Worm (Caenorhabditis elegans) whole organism, L2 larva: ENCODE results near the gene btf-1.

Source experiments
- C34F6.9 ChIP-seq: fragments of 150-350 bp; optimal IDR thresholded peaks from 2 replicates; lab custom pipeline; 2014; ENCODE audit warnings: missing biosample characterization, missing genetic modification characterization
- F13H6.1 ChIP-seq: sonication (generic microtip); optimal IDR thresholded peaks from 2 replicates; lab custom pipeline; 2016; ENCODE audit warnings: missing genetic modification characterization, missing compliant biosample characterization
- R02D3.7 ChIP-seq: fragments of 150-350 bp; optimal IDR thresholded peaks from 2 replicates; lab custom pipeline; 2014; ENCODE audit warnings: missing biosample characterization, missing genetic modification characterization
- Y55F3AM.14 ChIP-seq: fragments of 200-800 bp; sonication (Bioruptor generic); optimal IDR thresholded peaks from 2 replicates; lab custom pipeline; 2018; ENCODE audit warnings: mild to moderate bottlenecking, missing genetic modification characterization, missing compliant biosample characterization
- alr-1 ChIP-seq: fragments of 150-350 bp; optimal IDR thresholded peaks from 2 replicates; lab custom pipeline; 2014; ENCODE audit warnings: missing biosample characterization, missing genetic modification characterization
- ceh-16 ChIP-seq: fragments of 150-350 bp; optimal IDR thresholded peaks from 2 replicates; lab custom pipeline; 2014; ENCODE audit warnings: missing biosample characterization, missing genetic modification characterization
- crh-2 ChIP-seq: sonication (generic microtip); optimal IDR thresholded peaks from 2 replicates; lab custom pipeline; 2017; ENCODE audit warnings: missing biosample characterization, missing genetic modification characterization
- dmd-4 ChIP-seq: sonication (generic microtip); optimal IDR thresholded peaks from 2 replicates; lab custom pipeline; 2017; ENCODE audit warnings: missing biosample characterization, missing genetic modification characterization
- egl-27 ChIP-seq: sonication (generic microtip); optimal IDR thresholded peaks from 3 replicates; lab custom pipeline; 2017; ENCODE audit warnings: missing biosample characterization, missing genetic modification reagents, missing genetic modification characterization
- elt-1 ChIP-seq: fragments of 150-350 bp; optimal IDR thresholded peaks from 2 replicates; lab custom pipeline; 2014; ENCODE audit warnings: missing biosample characterization, missing genetic modification characterization
- elt-3 ChIP-seq: sonication (generic microtip); optimal IDR thresholded peaks from 2 replicates; lab custom pipeline; 2017; ENCODE audit warnings: missing biosample characterization, missing genetic modification characterization
- fos-1 ChIP-seq: fragments of 150-350 bp; optimal IDR thresholded peaks from 2 replicates; lab custom pipeline; 2014; ENCODE audit warnings: missing biosample characterization, missing genetic modification characterization
- lin-11 ChIP-seq: fragments of 150-350 bp; sonication (generic microtip); optimal IDR thresholded peaks from 2 replicates; lab custom pipeline; 2014; ENCODE audit warnings: missing biosample characterization, missing genetic modification characterization, inconsistent platforms, mixed read lengths
- lin-13 ChIP-seq: fragments of 150-350 bp; optimal IDR thresholded peaks from 2 replicates; lab custom pipeline; 2014; ENCODE audit warnings: missing biosample characterization, missing genetic modification reagents, missing genetic modification characterization
- lin-39 ChIP-seq: fragments of 150-350 bp; optimal IDR thresholded peaks from 2 replicates; lab custom pipeline; 2014; ENCODE audit warnings: missing biosample characterization, missing genetic modification reagents, missing genetic modification characterization
- mab-5 ChIP-seq: fragments of 150-350 bp; optimal IDR thresholded peaks from 2 replicates; lab custom pipeline; 2014; ENCODE audit warnings: missing biosample characterization, missing genetic modification characterization
- mbf-1 ChIP-seq: sonication (generic microtip); optimal IDR thresholded peaks from 2 replicates; lab custom pipeline; 2017; ENCODE audit warnings: missing biosample characterization, missing genetic modification characterization
- nhr-129 ChIP-seq: fragments of 150-350 bp; optimal IDR thresholded peaks from 2 replicates; lab custom pipeline; 2014; ENCODE audit warnings: missing biosample characterization, missing genetic modification characterization
- nhr-21 ChIP-seq: fragments of 150-350 bp; optimal IDR thresholded peaks from 2 replicates; lab custom pipeline; 2014; ENCODE audit warnings: missing biosample characterization, missing genetic modification characterization
- nhr-237 ChIP-seq: fragments of 150-350 bp; optimal IDR thresholded peaks from 2 replicates; lab custom pipeline; 2014; ENCODE audit warnings: missing biosample characterization, missing genetic modification characterization
- nhr-25 ChIP-seq: fragments of 150-350 bp; sonication (generic microtip); optimal IDR thresholded peaks from 3 replicates; lab custom pipeline; 2014; ENCODE audit warnings: missing biosample characterization, missing genetic modification characterization
- nhr-6 ChIP-seq: fragments of 150-350 bp; optimal IDR thresholded peaks from 2 replicates; lab custom pipeline; 2014; ENCODE audit warnings: missing biosample characterization, missing genetic modification characterization
- nhr-77 ChIP-seq: fragments of 150-350 bp; optimal IDR thresholded peaks from 2 replicates; lab custom pipeline; 2014; ENCODE audit warnings: missing biosample characterization, missing genetic modification characterization
- peb-1 ChIP-seq: fragments of 150-350 bp; optimal IDR thresholded peaks from 2 replicates; lab custom pipeline; 2014; ENCODE audit warnings: missing biosample characterization, missing genetic modification characterization
- sem-4 ChIP-seq: fragments of 150-350 bp; optimal IDR thresholded peaks from 2 replicates; lab custom pipeline; 2014; ENCODE audit warnings: missing biosample characterization, missing genetic modification reagents, missing genetic modification characterization
- skn-1 ChIP-seq: sonication (generic microtip); optimal IDR thresholded peaks from 2 replicates; lab custom pipeline; 2017; ENCODE audit warnings: missing biosample characterization, missing genetic modification characterization
- sma-3 ChIP-seq: sonication (generic microtip); optimal IDR thresholded peaks from 2 replicates; lab custom pipeline; 2016; ENCODE audit warnings: missing genetic modification reagents, missing genetic modification characterization, missing compliant biosample characterization
- sma-9 ChIP-seq, 2 experiments: fragments of 150-350 bp in 1 of 2; sonication (generic microtip) in 1 of 2; optimal IDR thresholded peaks; 2 replicates each; lab custom pipeline; 2014 to 2016; ENCODE audit warnings: missing genetic modification characterization in 2 of 2, mild to moderate bottlenecking in 1 of 2, missing biosample characterization in 1 of 2, missing compliant biosample characterization in 1 of 2, missing genetic modification reagents in 1 of 2, moderate library complexity in 1 of 2
- snpc-4 ChIP-seq: fragments of 150-350 bp; optimal IDR thresholded peaks from 2 replicates; lab custom pipeline; 2014; ENCODE audit warnings: missing biosample characterization, missing genetic modification characterization
- unc-62 ChIP-seq: fragments of 150-350 bp; optimal IDR thresholded peaks from 2 replicates; lab custom pipeline; 2014; ENCODE audit warnings: missing biosample characterization, missing genetic modification reagents, missing genetic modification characterization
- zag-1 ChIP-seq: fragments of 150-350 bp; optimal IDR thresholded peaks from 2 replicates; lab custom pipeline; 2014; ENCODE audit warnings: missing biosample characterization, missing genetic modification characterization
- ztf-1 ChIP-seq: fragments of 200-800 bp; sonication (Bioruptor generic); conservative IDR thresholded peaks from 2 replicates; pipeline ENCODE4 v1.3.6; 2022; ENCODE audit warnings: missing genetic modification characterization, missing compliant biosample characterization
- ztf-11 ChIP-seq: sonication (generic microtip); optimal IDR thresholded peaks from 2 replicates; lab custom pipeline; 2017; ENCODE audit warnings: missing biosample characterization, missing genetic modification characterization
- ztf-4 ChIP-seq: fragments of 150-350 bp; optimal IDR thresholded peaks from 2 replicates; lab custom pipeline; 2014; ENCODE audit warnings: missing biosample characterization, missing genetic modification characterization

The btf-1 gene

DNA sequence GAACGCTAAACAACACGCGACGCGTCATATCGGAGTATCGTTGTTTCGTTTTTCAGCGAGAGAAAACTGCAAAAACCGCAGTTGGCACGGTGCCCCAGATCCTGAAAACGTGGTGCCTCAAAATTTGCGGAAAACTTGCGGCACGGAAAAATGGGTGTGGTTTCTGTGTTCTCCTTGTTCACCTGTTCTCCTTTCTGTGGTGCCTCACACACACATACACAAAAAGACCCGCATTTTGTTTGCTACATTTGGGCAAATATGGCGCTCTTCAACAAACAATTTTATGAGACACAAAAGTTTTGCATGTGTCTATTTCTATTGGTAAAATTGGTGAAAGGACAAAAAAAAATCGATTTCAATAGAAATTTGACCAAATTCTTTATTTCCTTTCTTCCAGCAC, 1.1 kb upstream of the btf-1 start:
- TF ChIP-seq egl-27 (no peak), skn-1 (tag; lab: Kevin White, UChicago) (no peak), mab-5 (tag; lab: Kevin White, UChicago) (no peak), elt-3 (tag; lab: Kevin White, UChicago) (no peak), C34F6.9 (tag; lab: Kevin White, UChicago) (no peak), snpc-4 (tag; lab: Kevin White, UChicago) (no peak), F13H6.1 (no peak), Y55F3AM.14 (GFP tag; lab: Kevin White, UChicago) (no peak), ztf-1 (GFP tag; lab: Robert Waterston, UW) (no peak), crh-2 (tag; lab: Kevin White, UChicago) (no peak), sma-3 (no peak), lin-11 (no peak), elt-1 (tag; lab: Kevin White, UChicago) (no peak), alr-1 (tag; lab: Kevin White, UChicago) (no peak)

DNA sequence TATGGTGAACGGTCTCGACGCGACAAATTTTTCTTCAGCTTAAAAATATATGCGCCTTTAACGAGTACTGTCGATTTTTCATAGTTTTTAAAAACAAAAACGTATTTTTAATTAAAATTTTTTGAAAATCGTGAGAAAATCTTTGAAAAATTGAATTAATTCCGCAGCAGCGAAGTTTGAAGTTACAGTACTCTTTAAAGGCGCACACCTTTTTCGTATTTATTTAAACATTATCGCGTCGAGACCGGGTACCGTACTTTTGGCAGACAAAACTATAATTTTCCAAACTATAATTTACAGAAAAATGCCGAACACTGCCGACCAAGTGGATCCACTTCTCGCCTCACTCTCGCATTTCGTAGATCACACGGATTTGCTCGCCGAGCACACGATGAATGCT, 15.8 kb downstream of the btf-1 start, which contains the start of gene F15D4.2:
Gene F15D4.2 (plus strand): TSS at position 301 of the 400 bp plus-strand sequence.
- no peak for TF ChIP-seq lin-13 (GFP tag; lab: Kevin White, UChicago)
- no peak for TF ChIP-seq nhr-237 (tag; lab: Kevin White, UChicago)
- no peak for TF ChIP-seq ztf-1 (GFP tag; lab: Robert Waterston, UW)
- TF ChIP-seq snpc-4 (tag; lab: Kevin White, UChicago), result no peak
- TF ChIP-seq sma-9 (GFP tag; optimal IDR thresholded peaks at IDR 0.05; lab: Kevin White, UChicago), result no peak
- TF ChIP-seq sma-9 (tag; optimal IDR thresholded peaks at IDR 0.05; lab: Kevin White, UChicago), result no peak
- no peak for TF ChIP-seq nhr-21
- no peak for TF ChIP-seq sma-3
- TF ChIP-seq egl-27, result no peak
- no peak for TF ChIP-seq nhr-129 (tag; lab: Kevin White, UChicago)
- TF ChIP-seq ztf-11 (tag; lab: Kevin White, UChicago), result no peak

DNA sequence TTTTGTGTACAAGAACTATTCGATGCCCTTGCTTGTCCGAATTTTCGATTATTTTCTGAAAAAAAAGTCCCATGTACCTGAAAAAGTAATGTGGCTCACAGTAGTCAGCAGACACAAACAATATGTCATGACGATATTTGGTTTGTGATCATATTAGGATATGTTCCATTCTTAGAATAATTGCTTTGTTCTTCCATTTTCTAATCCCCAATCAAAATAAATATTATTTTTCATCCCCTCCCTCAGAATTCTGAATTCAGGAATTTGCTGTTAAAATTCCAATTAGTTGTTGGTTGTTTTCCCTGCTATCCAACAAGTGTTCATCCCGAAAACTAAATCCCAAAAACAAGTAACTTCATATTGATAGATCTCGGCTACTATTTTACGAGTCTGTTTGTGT, 19.4 kb downstream of the btf-1 start:
- no peak for TF ChIP-seq nhr-237 (tag; lab: Kevin White, UChicago)
- TF ChIP-seq nhr-129 (tag; lab: Kevin White, UChicago), result no peak
- TF ChIP-seq unc-62 (GFP tag; lab: Kevin White, UChicago), result no peak
- TF ChIP-seq fos-1 (tag; lab: Kevin White, UChicago), result no peak
- TF ChIP-seq sem-4 (tag; lab: Kevin White, UChicago), result no peak
- no peak for TF ChIP-seq nhr-21

DNA sequence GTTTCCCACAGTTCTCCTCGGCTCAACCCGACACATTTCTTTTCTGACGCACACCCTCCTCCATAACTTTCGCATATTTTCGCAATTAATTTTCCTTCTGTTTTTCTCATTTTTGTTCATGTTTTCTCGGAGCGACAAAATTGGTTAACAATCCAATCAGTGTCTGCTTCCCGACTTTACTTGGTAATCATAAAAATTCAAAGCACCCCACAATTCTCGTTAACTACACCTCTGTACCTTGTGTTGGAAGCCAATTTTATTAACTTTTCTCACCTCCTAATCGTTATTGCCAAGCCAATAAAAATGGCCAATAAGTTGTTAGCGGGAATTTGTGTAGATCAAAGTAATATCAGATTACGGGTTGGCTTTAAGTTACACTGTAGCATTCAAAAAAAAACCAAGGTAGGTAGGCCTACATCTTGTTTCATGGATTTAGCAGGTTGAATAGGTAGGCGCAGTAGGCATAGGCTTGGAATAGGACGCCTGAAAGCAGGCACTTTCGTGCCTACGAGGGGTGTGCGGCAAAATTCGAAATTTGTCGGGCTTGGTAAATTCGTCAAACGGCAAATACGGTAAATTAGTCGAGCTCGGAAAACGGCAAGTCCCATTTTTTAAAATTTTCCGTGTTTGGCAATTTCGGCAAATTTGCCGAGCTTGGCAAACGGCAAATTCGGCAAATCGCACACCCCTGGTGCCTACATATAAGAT, 30.7 kb downstream of the btf-1 start:
- TF ChIP-seq nhr-21, result peak; percentile 20
- no peak for TF ChIP-seq egl-27
- no peak for TF ChIP-seq elt-3 (tag; lab: Kevin White, UChicago)
- no peak for TF ChIP-seq dmd-4 (tag; lab: Kevin White, UChicago)

DNA sequence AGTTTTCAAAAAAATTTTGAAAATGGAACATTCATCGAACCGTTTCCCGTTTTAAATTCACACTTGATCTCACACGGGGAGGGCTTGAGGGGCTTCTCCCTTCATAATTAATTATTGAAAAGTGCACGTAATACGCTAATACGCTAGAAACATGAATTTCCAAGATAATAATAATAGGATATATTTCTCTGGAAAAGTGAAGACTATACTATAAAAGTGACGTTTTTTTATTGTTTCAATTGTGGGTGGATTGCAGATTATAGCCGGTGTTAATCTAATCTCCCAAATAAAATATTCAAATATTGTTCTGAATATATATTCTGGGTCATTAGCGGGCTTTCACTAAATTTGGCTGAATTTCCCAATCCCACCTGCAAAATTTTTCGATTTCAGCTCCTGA, 33.7 kb downstream of the btf-1 start:
- TF ChIP-seq mab-5 (tag; lab: Kevin White, UChicago), result no peak
- no peak for TF ChIP-seq ceh-16
- no peak for TF ChIP-seq zag-1 (tag; lab: Kevin White, UChicago)
- no peak for TF ChIP-seq Y55F3AM.14 (GFP tag; lab: Kevin White, UChicago)
- no peak for TF ChIP-seq lin-13 (GFP tag; lab: Kevin White, UChicago)

DNA sequence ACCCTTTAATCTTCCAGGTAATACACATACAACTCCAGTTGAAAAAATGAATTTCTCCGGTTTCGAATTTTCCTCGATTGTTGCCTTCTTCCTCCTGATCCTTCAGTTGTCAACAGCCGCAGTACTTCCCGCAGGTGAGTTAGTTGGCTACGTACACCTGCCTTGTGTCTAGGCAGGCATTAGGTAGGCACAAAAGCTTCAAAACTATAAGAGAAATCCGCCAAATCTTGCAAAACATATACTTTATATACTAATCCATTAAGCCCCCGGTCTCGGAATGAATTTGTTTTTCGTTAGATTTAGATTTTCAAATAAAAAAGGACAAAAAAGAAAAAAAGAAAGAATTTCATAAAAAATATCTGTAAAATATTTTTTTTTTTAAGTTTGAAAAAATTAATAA, 35.3 kb downstream of the btf-1 start, which contains the start of gene flp-16:
Gene flp-16 (plus strand): TSS at position 18 of the 400 bp plus-strand sequence.
- no peak for TF ChIP-seq ztf-4 (tag; lab: Kevin White, UChicago)
- TF ChIP-seq nhr-25 (tag; lab: Kevin White, UChicago), result no peak
- TF ChIP-seq mab-5 (tag; lab: Kevin White, UChicago), result no peak
- TF ChIP-seq elt-3 (tag; lab: Kevin White, UChicago), result no peak
- TF ChIP-seq nhr-77 (tag; lab: Kevin White, UChicago), result no peak
- TF ChIP-seq mbf-1 (tag; lab: Kevin White, UChicago), result no peak
- no peak for TF ChIP-seq dmd-4 (tag; lab: Kevin White, UChicago)
- no peak for TF ChIP-seq alr-1 (tag; lab: Kevin White, UChicago)
- no peak for TF ChIP-seq nhr-6 (tag; lab: Kevin White, UChicago)
- no peak for TF ChIP-seq R02D3.7 (tag; lab: Kevin White, UChicago)
- TF ChIP-seq ceh-16, result no peak
- no peak for TF ChIP-seq F13H6.1
- TF ChIP-seq ztf-1 (GFP tag; lab: Robert Waterston, UW), result no peak
- no peak for TF ChIP-seq lin-13 (GFP tag; lab: Kevin White, UChicago)
- TF ChIP-seq peb-1 (tag; lab: Kevin White, UChicago), result no peak
- TF ChIP-seq lin-39 (tag; lab: Kevin White, UChicago), result no peak
